Worm (Caenorhabditis elegans) whole organism, L1 larva: ENCODE data around the gene hif-1.

ENCODE experiments used
- C16A3.4 ChIP-seq: fragments of 150-350 bp; optimal IDR thresholded peaks from 2 replicates; lab custom pipeline; 2014; ENCODE audit warnings: missing biosample characterization, missing genetic modification characterization
- F16B12.6 ChIP-seq: fragments of 150-350 bp; optimal IDR thresholded peaks from 2 replicates; lab custom pipeline; 2014; ENCODE audit warnings: missing biosample characterization, missing genetic modification characterization
- Y116A8C.19 ChIP-seq: sonication (generic microtip); optimal IDR thresholded peaks from 2 replicates; lab custom pipeline; 2016; ENCODE audit warnings: missing compliant biosample characterization, missing genetic modification characterization, borderline replicate concordance
- alr-1 ChIP-seq: fragments of 200-800 bp; sonication (Bioruptor generic); optimal IDR thresholded peaks from 2 replicates; lab custom pipeline; 2018; ENCODE audit warnings: borderline replicate concordance, mild to moderate bottlenecking, missing genetic modification characterization, missing compliant biosample characterization
- aly-2 ChIP-seq: fragments of 150-350 bp; optimal IDR thresholded peaks from 2 replicates; lab custom pipeline; 2014; ENCODE audit warnings: missing biosample characterization, missing genetic modification characterization
- ceh-8 ChIP-seq: fragments of 200-800 bp; sonication (Bioruptor generic); optimal IDR thresholded peaks from 2 replicates; lab custom pipeline; 2018; ENCODE audit warnings: mild to moderate bottlenecking, missing genetic modification characterization, moderate library complexity, missing compliant biosample characterization
- ceh-82 ChIP-seq, 3 experiments: fragments of 150-350 bp in 1 of 3; sonication (generic microtip) in 2 of 3; optimal IDR thresholded peaks; 2 replicates each; lab custom pipeline; 2014 to 2017; ENCODE audit warnings: missing biosample characterization in 3 of 3, missing genetic modification characterization in 3 of 3
- ces-1 ChIP-seq: fragments of 150-350 bp; optimal IDR thresholded peaks from 2 replicates; lab custom pipeline; 2014; ENCODE audit warnings: missing biosample characterization, missing genetic modification reagents, missing genetic modification characterization
- dsc-1 ChIP-seq: sonication (generic microtip); optimal IDR thresholded peaks from 2 replicates; lab custom pipeline; 2016; ENCODE audit warnings: mild to moderate bottlenecking, missing genetic modification characterization, missing compliant biosample characterization
- efl-1 ChIP-seq, 4 experiments: fragments of 150-350 bp; optimal IDR thresholded peaks in 3 of 4; peaks in 1 of 4; 1 replicate in 1 of 4; 2 replicates in 3 of 4; lab custom pipeline; 2014; ENCODE audit warnings: missing biosample characterization in 2 of 4, missing genetic modification characterization in 2 of 4, missing genetic modification reagents in 2 of 4
- egl-13 ChIP-seq: sonication (generic microtip); optimal IDR thresholded peaks from 2 replicates; lab custom pipeline; 2016; ENCODE audit warnings: missing genotype, missing genetic modification reagents, missing genetic modification characterization, missing compliant biosample characterization
- egl-27 ChIP-seq, 2 experiments: fragments of 150-350 bp in 1 of 2; sonication (generic microtip); optimal IDR thresholded peaks; 3 replicates each; lab custom pipeline; 2017 to 2018; ENCODE audit warnings: missing biosample characterization in 2 of 2, missing genetic modification characterization in 2 of 2, missing genetic modification reagents in 2 of 2
- elt-2 ChIP-seq: sonication (generic microtip); optimal IDR thresholded peaks from 2 replicates; lab custom pipeline; 2016; ENCODE audit warnings: missing genetic modification characterization, mild to moderate bottlenecking, inconsistent platforms, missing compliant biosample characterization, missing genetic modification reagents
- fkh-8 ChIP-seq: sonication (generic microtip); optimal IDR thresholded peaks from 2 replicates; lab custom pipeline; 2016; ENCODE audit warnings: mild to moderate bottlenecking, missing genetic modification characterization, missing compliant biosample characterization
- hlh-17 ChIP-seq: fragments of 200-800 bp; sonication (Bioruptor generic); optimal IDR thresholded peaks from 2 replicates; lab custom pipeline; 2018; ENCODE audit warnings: missing genetic modification characterization, mild to moderate bottlenecking, missing compliant biosample characterization, moderate library complexity, borderline replicate concordance
- isw-1 ChIP-seq: fragments of 200-800 bp; sonication (Bioruptor generic); IDR thresholded peaks from 2 replicates; pipeline ENCODE4 v1.3.6; 2022; ENCODE audit warnings: missing genetic modification characterization, missing compliant biosample characterization
- lin-35 ChIP-seq, 2 experiments: fragments of 150-350 bp; optimal IDR thresholded peaks; 2 replicates each; lab custom pipeline; 2014; ENCODE audit warnings: missing biosample characterization in 2 of 2, missing genetic modification characterization in 2 of 2, missing genetic modification reagents in 2 of 2
- lir-3 ChIP-seq: sonication (generic microtip); optimal IDR thresholded peaks from 2 replicates; lab custom pipeline; 2016; ENCODE audit warnings: mild to moderate bottlenecking, missing genetic modification characterization, moderate library complexity, missing compliant biosample characterization; ENCODE audit not compliant: poor library complexity
- lsy-2 ChIP-seq, 2 experiments: fragments of 150-350 bp; optimal IDR thresholded peaks; 2 replicates each; lab custom pipeline; 2014; ENCODE audit warnings: missing biosample characterization in 2 of 2, missing genetic modification characterization in 2 of 2
- mab-9 ChIP-seq: fragments of 200-800 bp; sonication (Bioruptor generic); IDR thresholded peaks from 2 replicates; pipeline ENCODE4 v1.3.6; 2022; ENCODE audit warnings: missing genetic modification reagents, missing genetic modification characterization, missing compliant biosample characterization
- mdl-1 ChIP-seq, 2 experiments: fragments of 150-350 bp; optimal IDR thresholded peaks; 2 replicates each; lab custom pipeline; 2014 to 2017; ENCODE audit warnings: missing biosample characterization in 2 of 2, missing genetic modification characterization in 2 of 2, inconsistent platforms in 1 of 2
- mef-2 ChIP-seq: fragments of 150-350 bp; optimal IDR thresholded peaks from 2 replicates; lab custom pipeline; 2014; ENCODE audit warnings: missing biosample characterization, missing genetic modification characterization
- mep-1 ChIP-seq: fragments of 150-350 bp; optimal IDR thresholded peaks from 2 replicates; lab custom pipeline; 2014; ENCODE audit warnings: missing biosample characterization, missing genetic modification characterization
- nhr-11 ChIP-seq: fragments of 150-350 bp; optimal IDR thresholded peaks from 2 replicates; lab custom pipeline; 2014; ENCODE audit warnings: missing biosample characterization, missing genetic modification characterization
- nhr-19 ChIP-seq: fragments of 200-800 bp; sonication (Bioruptor generic); conservative IDR thresholded peaks from 2 replicates; pipeline ENCODE4 v1.3.6; 2022; ENCODE audit warnings: missing genetic modification characterization, missing compliant biosample characterization
- nhr-237 ChIP-seq: fragments of 150-350 bp; optimal IDR thresholded peaks from 2 replicates; lab custom pipeline; 2014; ENCODE audit warnings: missing biosample characterization, missing genetic modification characterization
- nhr-47 ChIP-seq: sonication (generic microtip); optimal IDR thresholded peaks from 2 replicates; lab custom pipeline; 2016; ENCODE audit warnings: mild to moderate bottlenecking, missing genetic modification characterization, moderate library complexity, missing compliant biosample characterization
- nhr-90 ChIP-seq: sonication (generic microtip); optimal IDR thresholded peaks from 2 replicates; lab custom pipeline; 2016; ENCODE audit warnings: mild to moderate bottlenecking, missing genetic modification characterization, missing compliant biosample characterization; ENCODE audit not compliant: poor library complexity
- pag-3 ChIP-seq: sonication (generic microtip); optimal IDR thresholded peaks from 2 replicates; lab custom pipeline; 2017; ENCODE audit warnings: missing genetic modification characterization, mild to moderate bottlenecking, missing compliant biosample characterization, antibody characterized with exemption, borderline replicate concordance; ENCODE audit not compliant: insufficient read depth
- pax-3 ChIP-seq: fragments of 200-800 bp; sonication (Bioruptor generic); optimal IDR thresholded peaks from 2 replicates; lab custom pipeline; 2018; ENCODE audit warnings: mild to moderate bottlenecking, missing genetic modification characterization, moderate library complexity, missing compliant biosample characterization
- rnt-1 ChIP-seq: sonication (generic microtip); optimal IDR thresholded peaks from 2 replicates; lab custom pipeline; 2016; ENCODE audit warnings: mild to moderate bottlenecking, missing genetic modification characterization, moderate library complexity, missing compliant biosample characterization
- skn-1 ChIP-seq: fragments of 150-350 bp; optimal IDR thresholded peaks from 2 replicates; lab custom pipeline; 2014; ENCODE audit warnings: missing biosample characterization, missing genetic modification characterization
- snpc-4 ChIP-seq: fragments of 150-350 bp; optimal IDR thresholded peaks from 2 replicates; lab custom pipeline; 2014; ENCODE audit warnings: missing biosample characterization, missing genetic modification characterization
- sox-4 ChIP-seq: sonication (generic microtip); optimal IDR thresholded peaks from 2 replicates; lab custom pipeline; 2016; ENCODE audit warnings: missing genetic modification characterization, missing compliant biosample characterization
- tbx-2 ChIP-seq: sonication (generic microtip); optimal IDR thresholded peaks from 2 replicates; lab custom pipeline; 2016; ENCODE audit warnings: missing genetic modification characterization, missing compliant biosample characterization
- unc-30 ChIP-seq: sonication (generic microtip); optimal IDR thresholded peaks from 2 replicates; lab custom pipeline; 2017; ENCODE audit warnings: missing biosample characterization, missing genetic modification characterization
- unc-62 ChIP-seq: fragments of 150-350 bp; optimal IDR thresholded peaks from 2 replicates; lab custom pipeline; 2014; ENCODE audit warnings: missing biosample characterization, missing genetic modification reagents, missing genetic modification characterization
- unc-86 ChIP-seq: sonication (generic microtip); optimal IDR thresholded peaks from 2 replicates; lab custom pipeline; 2016; ENCODE audit warnings: missing genetic modification characterization, missing compliant biosample characterization
- unc-98 ChIP-seq: fragments of 200-800 bp; sonication (Bioruptor generic); IDR thresholded peaks from 2 replicates; pipeline ENCODE4 v1.3.6; 2022; ENCODE audit warnings: missing genetic modification characterization, missing compliant biosample characterization

hif-1 gene

DNA sequence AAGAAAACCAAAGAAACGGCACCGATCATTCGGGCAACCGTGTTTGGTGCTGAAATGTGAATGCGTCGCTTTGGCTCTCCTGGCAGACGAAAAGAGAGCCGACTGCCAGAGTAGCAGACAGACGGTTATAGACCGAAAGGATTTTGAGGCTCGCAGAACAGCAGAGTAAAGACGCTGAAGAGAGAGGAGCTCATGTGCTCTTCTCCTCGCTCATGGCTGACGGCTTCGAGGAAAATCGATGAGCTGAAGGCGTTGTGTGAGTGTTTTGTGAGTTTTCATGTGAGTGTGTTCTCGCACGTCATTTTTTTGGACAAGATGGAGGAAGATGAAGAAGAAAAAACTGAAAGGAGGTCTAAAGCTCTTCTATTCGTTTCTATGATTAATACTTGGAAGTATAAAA, 48.6 kb downstream of the hif-1 start, which contains the start of gene sbt-1 (continued):
- no peak for TF ChIP-seq nhr-11 (tag; lab: Kevin White, UChicago)
- TF ChIP-seq efl-1 (optimal IDR thresholded peaks at IDR 0.05; lab: Kevin White, UChicago), result peak; percentile 49 to 64
- TF ChIP-seq efl-1 (GFP tag; optimal IDR thresholded peaks at IDR 0.05 in 1 of 2; lab: Kevin White, UChicago), result peak in 1 of 2 experiments; percentile 7
- peak; percentile 58 to 85 (median 61) for TF ChIP-seq ceh-82 (tag; optimal IDR thresholded peaks at IDR 0.05; lab: Kevin White, UChicago)
- no peak for TF ChIP-seq unc-62 (GFP tag; lab: Kevin White, UChicago)
- no peak for TF ChIP-seq mab-9 (GFP tag; lab: Robert Waterston, UW)
- peak; percentile 2 for TF ChIP-seq F16B12.6 (tag; lab: Kevin White, UChicago)
- no peak for TF ChIP-seq elt-2
- peak; percentile 30 for TF ChIP-seq egl-13 (tag; lab: Kevin White, UChicago)
- TF ChIP-seq mep-1 (tag; lab: Kevin White, UChicago), result peak; percentile 58
- peak; percentile 12; the same call in 1 of the 2 replicates for TF ChIP-seq nhr-19 (GFP tag; lab: Robert Waterston, UW)
- peak; percentile 78 for TF ChIP-seq nhr-47
- peak; percentile 46 to 79 for TF ChIP-seq lsy-2 (tag; optimal IDR thresholded peaks at IDR 0.05; lab: Kevin White, UChicago)
- peak; percentile 93 for TF ChIP-seq fkh-8 (tag; lab: Kevin White, UChicago)
- TF ChIP-seq dsc-1, result peak; percentile 38
- TF ChIP-seq rnt-1 (tag; lab: Kevin White, UChicago), result no peak
- no peak for TF ChIP-seq ceh-8
- peak in 1 of 2 experiments; percentile 63 for TF ChIP-seq lin-35 (GFP tag; optimal IDR thresholded peaks at IDR 0.05; lab: Kevin White, UChicago)
- TF ChIP-seq mef-2, result no peak
- no peak for TF ChIP-seq egl-27 (tag; optimal IDR thresholded peaks at IDR 0.05; lab: Kevin White, UChicago)
- TF ChIP-seq nhr-90 (tag; lab: Kevin White, UChicago), result no peak
- no peak for TF ChIP-seq nhr-237
- no peak for TF ChIP-seq hlh-17 (GFP tag; lab: Kevin White, UChicago)
- TF ChIP-seq mdl-1 (tag; optimal IDR thresholded peaks at IDR 0.05; lab: Kevin White, UChicago), result peak in 1 of 2 experiments; percentile 45
- peak; percentile 62 for TF ChIP-seq pax-3
- TF ChIP-seq aly-2 (tag; lab: Kevin White, UChicago), result peak; percentile 2
- no peak for TF ChIP-seq Y116A8C.19 (tag; lab: Kevin White, UChicago)
- TF ChIP-seq alr-1 (tag; lab: Kevin White, UChicago), result no peak
- peak; percentile 18 for TF ChIP-seq snpc-4 (tag; lab: Kevin White, UChicago)
- peak; percentile 11 for TF ChIP-seq skn-1 (tag; lab: Kevin White, UChicago)
- no peak for TF ChIP-seq C16A3.4 (tag; lab: Kevin White, UChicago)
- peak; percentile 0 for TF ChIP-seq lir-3 (tag; lab: Kevin White, UChicago)
- peak; percentile 55 for TF ChIP-seq ces-1 (GFP tag; lab: Kevin White, UChicago)
- peak; percentile 63 for TF ChIP-seq tbx-2 (tag; lab: Kevin White, UChicago)
- no peak for TF ChIP-seq pag-3 (tag; lab: Kevin White, UChicago)
- no peak for TF ChIP-seq unc-98
- TF ChIP-seq unc-86 (tag; lab: Kevin White, UChicago), result peak; percentile 86
- no peak for TF ChIP-seq unc-30 (tag; lab: Kevin White, UChicago)
- TF ChIP-seq isw-1 (GFP tag; lab: Robert Waterston, UW), result peak; percentile 69
- no peak for TF ChIP-seq sox-4

DNA sequence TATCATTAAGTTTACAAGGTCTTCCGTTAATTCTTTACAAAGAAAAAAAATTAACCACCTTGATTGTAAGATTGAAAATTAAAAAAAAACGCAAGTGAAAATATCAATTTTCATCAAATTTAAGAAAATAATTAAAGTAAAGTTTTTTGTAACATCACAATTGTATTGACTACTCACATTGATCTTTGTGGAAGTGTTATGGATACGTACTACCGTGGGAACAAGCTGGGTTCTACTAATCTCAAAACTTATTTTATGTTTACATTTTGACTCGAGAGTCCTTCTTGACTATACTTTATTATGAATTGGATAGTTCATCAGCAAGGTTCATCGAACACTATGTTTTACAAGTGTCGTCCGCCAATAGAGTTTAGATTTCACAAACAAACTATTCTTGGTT, 49.3 kb downstream of the hif-1 start, which contains the start of gene num-1:
TSS of gene num-1 (plus strand) at position 301 of the 400 bp plus-strand sequence.
- no peak for TF ChIP-seq fkh-8 (tag; lab: Kevin White, UChicago)
- TF ChIP-seq nhr-19 (GFP tag; lab: Robert Waterston, UW), result no peak
